Fruit fly (Drosophila melanogaster) whole organism, embryonic: ENCODE measurements around the gene CG13924.
A peak's percentile ranks its signal among the peaks of the same experiment; 100 is the strongest.

ENCODE experiments used
- ATbp ChIP-seq: fragments of 200-800 bp; sonication (Bioruptor generic); optimal IDR thresholded peaks from 2 replicates; lab custom pipeline; 2017; ENCODE audit warnings: missing biosample characterization, mild to moderate bottlenecking, missing genetic modification characterization, missing genetic modification reagents
- Atf3 ChIP-seq: fragments of 200-800 bp; sonication (Bioruptor generic); optimal IDR thresholded peaks from 3 replicates; lab custom pipeline; 2016; ENCODE audit warnings: missing biosample characterization, missing genetic modification characterization
- C15 ChIP-seq: fragments of 200-800 bp; sonication (Bioruptor generic); IDR thresholded peaks from 3 replicates; pipeline ENCODE4 v1.3.6; 2022; ENCODE audit warnings: missing biosample characterization, missing genetic modification characterization
- CG10654 ChIP-seq: fragments of 200-800 bp; sonication (Bioruptor generic); optimal IDR thresholded peaks from 2 replicates; lab custom pipeline; 2016; ENCODE audit warnings: missing biosample characterization, missing genetic modification characterization
- CG10959 ChIP-seq: fragments of 200-800 bp; sonication (Bioruptor generic); IDR thresholded peaks from 2 replicates; pipeline ENCODE4 v1.3.6; 2022; ENCODE audit warnings: missing biosample characterization, missing genetic modification characterization
- CG14667 ChIP-seq: fragments of 200-800 bp; sonication (Bioruptor generic); IDR thresholded peaks from 2 replicates; pipeline ENCODE4 v1.3.6; 2022; ENCODE audit warnings: missing biosample characterization, missing genetic modification characterization
- CG14860 ChIP-seq: fragments of 200-800 bp; sonication (Bioruptor generic); IDR thresholded peaks from 3 replicates; pipeline ENCODE4 v1.3.6; 2022; ENCODE audit warnings: missing biosample characterization, missing genetic modification characterization; ENCODE audit not compliant: partially characterized antibody
- CG17186 ChIP-seq: fragments of 200-800 bp; sonication (Bioruptor generic); optimal IDR thresholded peaks from 3 replicates; lab custom pipeline; 2017; ENCODE audit warnings: missing biosample characterization, missing genetic modification reagents, missing genetic modification characterization
- CG17385 ChIP-seq: fragments of 200-800 bp; sonication (Bioruptor generic); optimal IDR thresholded peaks from 3 replicates; lab custom pipeline; 2018; ENCODE audit warnings: missing biosample characterization, mild to moderate bottlenecking, missing genetic modification characterization
- CG17568 ChIP-seq: fragments of 200-800 bp; sonication (Bioruptor generic); optimal IDR thresholded peaks from 2 replicates; lab custom pipeline; 2018; ENCODE audit warnings: missing biosample characterization, mild to moderate bottlenecking, missing genetic modification characterization, moderate library complexity
- CG1792 ChIP-seq: fragments of 200-800 bp; sonication (Bioruptor generic); optimal IDR thresholded peaks from 2 replicates; lab custom pipeline; 2016; ENCODE audit warnings: missing biosample characterization, missing genetic modification characterization
- CG32532 ChIP-seq: fragments of 200-800 bp; sonication (Bioruptor generic); IDR thresholded peaks from 2 replicates; pipeline ENCODE4 v1.3.6; 2022; ENCODE audit warnings: missing biosample characterization, missing genetic modification characterization
- CG32767 ChIP-seq: fragments of 200-800 bp; sonication (Bioruptor generic); IDR thresholded peaks from 2 replicates; pipeline ENCODE4 v1.3.6; 2022; ENCODE audit warnings: missing biosample characterization, missing genetic modification characterization
- CG3281 ChIP-seq: fragments of 200-800 bp; sonication (Bioruptor generic); optimal IDR thresholded peaks from 3 replicates; lab custom pipeline; 2017; ENCODE audit warnings: missing biosample characterization, mild to moderate bottlenecking, missing genetic modification characterization
- CG3407 ChIP-seq: fragments of 200-800 bp; sonication (Bioruptor generic); optimal IDR thresholded peaks from 2 replicates; lab custom pipeline; 2018; ENCODE audit warnings: missing biosample characterization, mild to moderate bottlenecking, missing genetic modification characterization
- CG4820 ChIP-seq: fragments of 200-800 bp; sonication (Bioruptor generic); optimal IDR thresholded peaks from 3 replicates; lab custom pipeline; 2016; ENCODE audit warnings: missing biosample characterization, missing genetic modification characterization
- CG5180 ChIP-seq: fragments of 200-800 bp; sonication (Bioruptor generic); optimal IDR thresholded peaks from 3 replicates; lab custom pipeline; 2017; ENCODE audit warnings: missing biosample characterization, missing genetic modification characterization, mild to moderate bottlenecking, moderate library complexity, missing genetic modification reagents
- CG7963 ChIP-seq: fragments of 200-800 bp; sonication (Bioruptor generic); IDR thresholded peaks from 3 replicates; pipeline ENCODE4 v1.3.6; 2022; ENCODE audit warnings: missing biosample characterization, missing genetic modification characterization; ENCODE audit not compliant: partially characterized antibody
- CG9437 ChIP-seq: fragments of 200-800 bp; sonication (Bioruptor generic); optimal IDR thresholded peaks from 2 replicates; lab custom pipeline; 2018; ENCODE audit warnings: missing biosample characterization, mild to moderate bottlenecking, missing genetic modification characterization
- CG9817 ChIP-seq: fragments of 200-800 bp; sonication (Bioruptor generic); optimal IDR thresholded peaks from 2 replicates; lab custom pipeline; 2018; ENCODE audit warnings: missing biosample characterization, mild to moderate bottlenecking, missing genetic modification characterization, moderate library complexity
- D19B ChIP-seq: fragments of 200-800 bp; sonication (Bioruptor generic); optimal IDR thresholded peaks from 2 replicates; lab custom pipeline; 2017; ENCODE audit warnings: missing biosample characterization, mild to moderate bottlenecking, missing genetic modification characterization
- Dip3 ChIP-seq: fragments of 200-800 bp; sonication (Bioruptor generic); optimal IDR thresholded peaks from 3 replicates; lab custom pipeline; 2016; ENCODE audit warnings: missing biosample characterization, missing genetic modification characterization
- Dref ChIP-seq: fragments of 200-800 bp; sonication (Bioruptor generic); IDR thresholded peaks from 2 replicates; pipeline ENCODE4 v1.3.6; 2022; ENCODE audit warnings: missing biosample characterization, missing genetic modification characterization
- Ets65A ChIP-seq: fragments of 200-800 bp; sonication (Bioruptor generic); peaks from one replicate; lab custom pipeline; 2016; ENCODE audit warnings: missing biosample characterization, missing genetic modification characterization
- Fer2 ChIP-seq: fragments of 200-800 bp; sonication (Bioruptor generic); optimal IDR thresholded peaks from 2 replicates; lab custom pipeline; 2018; ENCODE audit warnings: missing biosample characterization, mild to moderate bottlenecking, missing genetic modification characterization, moderate library complexity
- Gug ChIP-seq: fragments of 200-800 bp; sonication (Bioruptor generic); IDR thresholded peaks from 4 replicates; pipeline ENCODE4 v1.3.6; 2022; ENCODE audit warnings: missing biosample characterization, missing genetic modification characterization
- HmgD ChIP-seq: fragments of 200-800 bp; sonication (Bioruptor generic); optimal IDR thresholded peaks from 3 replicates; lab custom pipeline; 2016; ENCODE audit warnings: missing biosample characterization, missing genetic modification characterization
- Kr ChIP-seq: fragments of 200-800 bp; sonication (Bioruptor generic); optimal IDR thresholded peaks from 2 replicates; lab custom pipeline; 2017; ENCODE audit warnings: missing biosample characterization, mild to moderate bottlenecking, missing genetic modification characterization
- Mes4 ChIP-seq: fragments of 200-800 bp; sonication (Bioruptor generic); optimal IDR thresholded peaks from 2 replicates; lab custom pipeline; 2016; ENCODE audit warnings: missing biosample characterization, missing genetic modification characterization
- NFAT ChIP-seq: fragments of 200-800 bp; sonication (Bioruptor generic); IDR thresholded peaks from 2 replicates; pipeline ENCODE4 v1.3.6; 2022; ENCODE audit warnings: missing biosample characterization, missing genetic modification characterization
- Nf-YA ChIP-seq: fragments of 200-800 bp; sonication (Bioruptor generic); IDR thresholded peaks from 2 replicates; pipeline ENCODE4 v1.3.6; 2022; ENCODE audit warnings: missing biosample characterization, missing genetic modification characterization
- Poxn ChIP-seq: fragments of 200-800 bp; sonication (Bioruptor generic); IDR thresholded peaks from 2 replicates; pipeline ENCODE4 v1.3.6; 2022; ENCODE audit warnings: missing biosample characterization, missing genetic modification characterization
- Sox100B ChIP-seq: fragments of 200-800 bp; sonication (Bioruptor generic); optimal IDR thresholded peaks from 3 replicates; lab custom pipeline; 2018; ENCODE audit warnings: missing biosample characterization, mild to moderate bottlenecking, missing genetic modification characterization
- ac ChIP-seq: fragments of 200-800 bp; sonication (Bioruptor generic); optimal IDR thresholded peaks from 3 replicates; lab custom pipeline; 2017; ENCODE audit warnings: missing biosample characterization, mild to moderate bottlenecking, missing genetic modification characterization
- ato ChIP-seq: fragments of 200-800 bp; sonication (Bioruptor generic); IDR thresholded peaks from 2 replicates; pipeline ENCODE4 v1.3.6; 2022; ENCODE audit warnings: missing biosample characterization, missing genetic modification characterization; ENCODE audit not compliant: partially characterized antibody
- bowl ChIP-seq: fragments of 200-800 bp; sonication (Bioruptor generic); IDR thresholded peaks from 2 replicates; pipeline ENCODE4 v1.3.6; 2022; ENCODE audit warnings: missing biosample characterization, missing genetic modification characterization
- cg ChIP-seq: fragments of 200-800 bp; sonication (Bioruptor generic); optimal IDR thresholded peaks from 3 replicates; lab custom pipeline; 2019; ENCODE audit warnings: missing biosample characterization, mild to moderate bottlenecking, missing genetic modification characterization, moderate library complexity
- chn ChIP-seq: fragments of 200-800 bp; sonication (Bioruptor generic); optimal IDR thresholded peaks from 2 replicates; lab custom pipeline; 2016; ENCODE audit warnings: missing biosample characterization, missing genetic modification characterization
- hbn ChIP-seq: fragments of 200-800 bp; sonication (Bioruptor generic); IDR thresholded peaks from 2 replicates; pipeline ENCODE4 v1.3.6; 2022; ENCODE audit warnings: missing biosample characterization, missing genetic modification characterization; ENCODE audit not compliant: partially characterized antibody
- kay ChIP-seq: fragments of 200-800 bp; sonication (Bioruptor generic); optimal IDR thresholded peaks from 2 replicates; lab custom pipeline; 2016; ENCODE audit warnings: missing biosample characterization, missing genetic modification characterization
- ken ChIP-seq: fragments of 200-800 bp; sonication (Bioruptor generic); IDR thresholded peaks from 3 replicates; pipeline ENCODE4 v1.3.6; 2022; ENCODE audit warnings: missing biosample characterization, missing genetic modification characterization
- klu ChIP-seq: fragments of 200-800 bp; sonication (Bioruptor generic); IDR thresholded peaks from 2 replicates; pipeline ENCODE4 v1.3.6; 2022; ENCODE audit warnings: missing biosample characterization, missing genetic modification characterization
- pita ChIP-seq: fragments of 200-800 bp; sonication (Bioruptor generic); optimal IDR thresholded peaks from 2 replicates; lab custom pipeline; 2017; ENCODE audit warnings: missing biosample characterization, mild to moderate bottlenecking, missing genetic modification characterization
- pros ChIP-seq: fragments of 200-800 bp; sonication (Bioruptor generic); optimal IDR thresholded peaks from 3 replicates; lab custom pipeline; 2019; ENCODE audit warnings: missing biosample characterization, mild to moderate bottlenecking, missing genetic modification characterization, moderate library complexity
- salm ChIP-seq: fragments of 200-800 bp; sonication (Bioruptor generic); optimal IDR thresholded peaks from 2 replicates; lab custom pipeline; 2018; ENCODE audit warnings: missing biosample characterization, mild to moderate bottlenecking, missing genetic modification characterization
- stc ChIP-seq: fragments of 200-800 bp; sonication (Bioruptor generic); IDR thresholded peaks from 2 replicates; pipeline ENCODE4 v1.3.6; 2022; ENCODE audit warnings: missing biosample characterization, missing genetic modification characterization
- tin ChIP-seq: fragments of 200-800 bp; sonication (Bioruptor generic); optimal IDR thresholded peaks from 3 replicates; lab custom pipeline; 2016; ENCODE audit warnings: missing biosample characterization, missing genetic modification characterization
- toy ChIP-seq: fragments of 200-800 bp; sonication (Bioruptor generic); IDR thresholded peaks from 2 replicates; pipeline ENCODE4 v1.3.6; 2022; ENCODE audit warnings: missing biosample characterization, missing genetic modification characterization
- trem ChIP-seq: fragments of 200-800 bp; optimal IDR thresholded peaks from 3 replicates; lab custom pipeline; 2019; ENCODE audit warnings: missing biosample characterization, mild to moderate bottlenecking, missing genetic modification characterization, moderate library complexity
- unpg ChIP-seq: fragments of 200-800 bp; sonication (Bioruptor generic); optimal IDR thresholded peaks from 3 replicates; lab custom pipeline; 2018; ENCODE audit warnings: missing biosample characterization, mild to moderate bottlenecking, missing genetic modification characterization, moderate library complexity
- yki ChIP-seq: fragments of >200 bp; optimal IDR thresholded peaks from 3 replicates; lab custom pipeline; 2018

The CG13924 gene

dm6 chr3L:1876215-1876625 lies 6.4 kb downstream of the CG13924 start, which contains the start of gene dre4 (continued):
- 0 out of 2 replicates have a peak, but pooled peaks have one; percentile 28 for TF ChIP-seq CG32767 (GFP tag; lab: Robert Waterston, UW)
- TF ChIP-seq ken: 0 out of 3 replicates have a peak, but pooled peaks have one; percentile 52
- peak; percentile 89 for TF ChIP-seq Ets65A (GFP tag; lab: Kevin White, UChicago)
- TF ChIP-seq CG10959: peak; percentile 31; the same call in 1 of the 2 replicates
- TF ChIP-seq hbn (GFP tag; lab: Robert Waterston, UW): peak; percentile 47; the same call in 1 of the 2 replicates
- no peak for TF ChIP-seq Kr (GFP tag; lab: Kevin White, UChicago)
- TF ChIP-seq unpg (GFP tag; lab: Kevin White, UChicago): peak; percentile 79
- peak; percentile 24 for TF ChIP-seq Dip3 (GFP tag; lab: Kevin White, UChicago)
- TF ChIP-seq CG17568 (GFP tag; lab: Kevin White, UChicago): no peak
- peak; percentile 46 for TF ChIP-seq kay
- peak; percentile 79 for TF ChIP-seq trem (tag; lab: Kevin White, UChicago)
- TF ChIP-seq yki (lab: Kevin White, UChicago): no peak
- peak; percentile 5 for TF ChIP-seq Fer2 (tag; lab: Kevin White, UChicago)
- TF ChIP-seq C15: no peak
- peak; percentile 79 for TF ChIP-seq pita (GFP tag; lab: Kevin White, UChicago)
- peak; percentile 50 for TF ChIP-seq CG3281 (GFP tag; lab: Kevin White, UChicago)
- TF ChIP-seq cg (GFP tag; lab: Kevin White, UChicago): no peak
- no peak for TF ChIP-seq Sox100B (GFP tag; lab: Kevin White, UChicago)
- peak; percentile 57 for TF ChIP-seq CG10654 (GFP tag; lab: Kevin White, UChicago)
- peak; percentile 98 for TF ChIP-seq CG17385 (GFP tag; lab: Kevin White, UChicago)
- TF ChIP-seq CG17186: peak; percentile 77
- peak; percentile 51 for TF ChIP-seq ATbp (GFP tag; lab: Kevin White, UChicago)
- peak; percentile 53 for TF ChIP-seq D19B (GFP tag; lab: Kevin White, UChicago)
- 0 out of 2 replicates have a peak, but pooled peaks have one; percentile 35 for TF ChIP-seq CG14667 (GFP tag; lab: Robert Waterston, UW)
- TF ChIP-seq Dref (GFP tag; lab: Robert Waterston, UW): 0 out of 2 replicates have a peak, but pooled peaks have one; percentile 22
- peak; percentile 41; the same call in 1 of the 2 replicates for TF ChIP-seq Nf-YA (GFP tag; lab: Robert Waterston, UW)
- TF ChIP-seq CG5180: no peak
- TF ChIP-seq Poxn (GFP tag; lab: Robert Waterston, UW): no peak
- no peak for TF ChIP-seq bowl (GFP tag; lab: Robert Waterston, UW)
- peak; percentile 85 for TF ChIP-seq CG32532 (GFP tag; lab: Robert Waterston, UW)
- TF ChIP-seq Mes4 (GFP tag; lab: Kevin White, UChicago): peak; percentile 52
- peak; percentile 73 for TF ChIP-seq tin (GFP tag; lab: Kevin White, UChicago)
- peak; percentile 46 for TF ChIP-seq chn (GFP tag; lab: Kevin White, UChicago)
- no peak for TF ChIP-seq CG14860 (GFP tag; lab: Robert Waterston, UW)
- TF ChIP-seq CG3407 (GFP tag; lab: Kevin White, UChicago): peak; percentile 51
- TF ChIP-seq Gug (GFP tag; lab: Robert Waterston, UW): peak; percentile 37; the same call in 1 of the 4 replicates
- TF ChIP-seq NFAT (GFP tag; lab: Robert Waterston, UW): no peak
- TF ChIP-seq CG1792: peak; percentile 67
- TF ChIP-seq CG9437 (GFP tag; lab: Kevin White, UChicago): peak; percentile 75
- TF ChIP-seq salm: peak; percentile 45
- TF ChIP-seq HmgD: peak; percentile 68
- no peak for TF ChIP-seq ato
- TF ChIP-seq klu (GFP tag; lab: Robert Waterston, UW): peak; percentile 58; the same call in 1 of the 2 replicates
- TF ChIP-seq CG4820 (GFP tag; lab: Kevin White, UChicago): peak; percentile 70
- peak; percentile 45; the same call in 1 of the 2 replicates for TF ChIP-seq stc
- peak; percentile 24 for TF ChIP-seq CG9817 (tag; lab: Kevin White, UChicago)
- TF ChIP-seq Atf3: peak; percentile 43
- TF ChIP-seq toy (GFP tag; lab: Robert Waterston, UW): no peak
- no peak for TF ChIP-seq ac (GFP tag; lab: Kevin White, UChicago)
- TF ChIP-seq pros: no peak
- TF ChIP-seq CG7963: no peak
